Worm (Caenorhabditis elegans) whole organism, late embryonic: Measurements from ENCODE around the gene B0334.5.

Experiments
- ceh-9 ChIP-seq: sonication (generic microtip); optimal IDR thresholded peaks from 2 replicates; lab custom pipeline; 2016; ENCODE audit warnings: mild to moderate bottlenecking, missing genetic modification characterization, inconsistent platforms, missing compliant biosample characterization
- nfya-1 ChIP-seq: sonication (generic microtip); optimal IDR thresholded peaks from 2 replicates; lab custom pipeline; 2017; ENCODE audit warnings: missing genetic modification characterization, mild to moderate bottlenecking, missing compliant biosample characterization, antibody characterized with exemption, moderate library complexity
- nhr-11 ChIP-seq: fragments of 150-350 bp; optimal IDR thresholded peaks from 2 replicates; lab custom pipeline; 2014; ENCODE audit warnings: missing biosample characterization, missing genetic modification characterization
- pqm-1 ChIP-seq: sonication (generic microtip); optimal IDR thresholded peaks from 2 replicates; lab custom pipeline; 2016; ENCODE audit warnings: missing genetic modification characterization, missing compliant biosample characterization
- syd-9 ChIP-seq: sonication (generic microtip); optimal IDR thresholded peaks from 2 replicates; lab custom pipeline; 2016; ENCODE audit warnings: mild to moderate bottlenecking, missing genetic modification characterization, moderate library complexity, missing compliant biosample characterization
- unc-55 ChIP-seq: sonication (generic microtip); optimal IDR thresholded peaks from 2 replicates; lab custom pipeline; 2017; ENCODE audit warnings: missing biosample characterization, missing genetic modification reagents, missing genetic modification characterization

- TF ChIP-seq nfya-1 (tag; lab: Kevin White, UChicago) (peak; percentile 62), pqm-1 (peak; percentile 31), syd-9 (tag; lab: Kevin White, UChicago) (peak; percentile 34), nhr-11 (tag; lab: Kevin White, UChicago) (no peak), unc-55 (no peak), ceh-9 (no peak)
Observed at ce11 chrII:11473525-11474181, 23.8 kb upstream of the B0334.5 start, which contains the start of the genes metl-1 and W02B12.11.
